Fruit fly (Drosophila melanogaster): ENCODE results near the gene CG33932.

Gene CG33932

DNA sequence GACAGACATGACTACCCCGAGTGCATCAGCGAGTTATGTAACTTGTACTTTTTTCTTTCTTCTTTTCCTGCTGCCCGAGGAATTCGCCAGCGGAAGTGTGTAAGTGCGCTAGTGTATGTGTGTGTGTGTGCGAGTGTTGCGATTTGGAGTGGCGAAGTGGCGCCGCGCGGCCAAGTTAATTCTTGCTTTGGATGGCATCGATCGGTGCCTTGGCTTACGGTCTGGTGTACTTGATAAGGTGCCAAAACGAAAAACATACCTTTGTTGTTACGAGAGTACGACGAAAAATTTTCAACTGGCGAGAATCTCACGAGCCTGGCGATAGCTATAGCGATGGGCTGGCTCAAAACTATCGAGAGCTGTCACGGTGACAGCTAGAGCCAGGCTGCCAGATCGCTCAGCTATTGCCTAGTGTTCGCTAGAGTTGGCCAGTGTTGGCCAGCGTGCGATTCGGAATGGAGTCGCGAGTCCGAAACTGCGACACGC, at the start of gene CG33932, which contains the start of the genes CG18809, COX6B and Rpp20:
CG33932 (plus strand) TSS at position 429 of the 486 bp plus-strand sequence.
CG18809 (minus strand) TSS at position 333 of the 486 bp plus-strand sequence.
COX6B (minus strand) TSS at position 333 of the 486 bp plus-strand sequence.
Rpp20 (plus strand) TSS at position 429 of the 486 bp plus-strand sequence.
- TF ChIP-seq psq (optimal IDR thresholded peaks at IDR 0.05) = no peak
- no peak for TF ChIP-seq h (optimal IDR thresholded peaks at IDR 0.05)
- TF ChIP-seq Sin3A (optimal IDR thresholded peaks at IDR 0.05) = no peak
- no peak for TF ChIP-seq Myc (optimal IDR thresholded peaks at IDR 0.05)
- no peak for TF ChIP-seq insv (optimal IDR thresholded peaks at IDR 0.05)
- no peak for TF ChIP-seq ttk (optimal IDR thresholded peaks at IDR 0.05)

DNA sequence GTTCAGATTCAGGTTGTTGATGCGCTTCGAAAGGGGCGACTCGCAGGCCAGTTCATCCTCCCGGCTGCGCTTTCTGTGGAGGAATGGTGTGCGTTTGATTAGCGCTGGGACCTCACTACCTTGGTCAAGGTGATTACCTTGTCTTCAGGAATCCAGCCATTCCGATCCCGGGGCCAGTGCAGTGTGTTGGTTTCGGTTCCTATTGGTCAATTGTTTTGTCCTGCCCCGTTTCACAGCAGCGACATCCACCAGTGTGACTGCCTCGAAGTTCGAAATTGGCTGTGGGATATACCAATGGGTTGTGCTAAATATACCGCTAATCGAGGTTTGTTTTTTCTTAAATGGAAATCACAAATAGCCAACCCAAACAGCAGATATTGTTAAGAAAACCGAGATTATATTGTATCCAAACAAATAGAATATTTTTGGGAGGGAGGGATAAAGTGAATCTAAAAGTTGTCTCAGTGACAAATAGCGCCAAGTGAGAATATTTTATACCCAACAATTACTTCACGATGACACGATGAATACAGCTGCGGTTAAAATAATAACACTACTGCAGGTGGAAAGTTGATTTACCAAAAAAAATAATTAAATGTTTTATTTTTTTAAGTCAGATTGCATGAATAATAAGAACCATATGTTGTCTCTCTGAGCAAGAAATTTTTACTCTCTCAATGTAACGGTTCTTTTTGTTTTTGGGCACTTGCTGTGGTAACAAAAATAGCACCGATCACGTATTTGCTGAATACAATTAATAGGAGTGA, 49.3 kb upstream of the CG33932 start, which contains the start of gene CG14229:
CG14229 (minus strand) TSS at position 459 of the 767 bp plus-strand sequence.
- TF ChIP-seq h (optimal IDR thresholded peaks at IDR 0.05) = no peak
- no peak for TF ChIP-seq Sin3A (optimal IDR thresholded peaks at IDR 0.05)
- no peak for TF ChIP-seq insv (optimal IDR thresholded peaks at IDR 0.05)
- TF ChIP-seq Myc (optimal IDR thresholded peaks at IDR 0.05) = no peak
- no peak for TF ChIP-seq ttk (optimal IDR thresholded peaks at IDR 0.05)
- no peak for TF ChIP-seq psq (optimal IDR thresholded peaks at IDR 0.05)

DNA sequence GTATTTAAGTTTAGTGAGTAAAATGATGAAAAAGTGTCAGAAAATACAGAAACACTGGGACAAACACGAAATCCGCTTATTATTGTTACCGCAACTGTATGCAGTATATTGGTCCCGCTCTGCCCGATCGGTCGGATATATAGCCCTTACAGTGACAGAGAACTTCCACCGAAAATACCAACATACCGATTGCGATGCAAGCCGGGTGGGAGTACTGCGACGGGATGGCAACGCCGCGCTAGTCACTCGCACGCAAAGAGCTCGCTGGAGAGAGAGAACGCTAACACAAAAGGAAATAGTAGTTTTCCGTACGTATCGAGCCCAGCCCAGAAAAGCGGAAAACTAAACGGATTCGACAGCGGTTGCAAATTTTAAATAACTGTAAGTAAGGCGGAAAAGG, 47.4 kb upstream of the CG33932 start, which contains the start of gene Cdc42:
Cdc42 (plus strand) TSS at position 247 of the 400 bp plus-strand sequence.
- TF ChIP-seq h (optimal IDR thresholded peaks at IDR 0.05) (no peak), Myc (optimal IDR thresholded peaks at IDR 0.05) (no peak), psq (optimal IDR thresholded peaks at IDR 0.05) (no peak), ttk (optimal IDR thresholded peaks at IDR 0.05) (no peak), Sin3A (optimal IDR thresholded peaks at IDR 0.05) (no peak), insv (optimal IDR thresholded peaks at IDR 0.05) (no peak)

DNA sequence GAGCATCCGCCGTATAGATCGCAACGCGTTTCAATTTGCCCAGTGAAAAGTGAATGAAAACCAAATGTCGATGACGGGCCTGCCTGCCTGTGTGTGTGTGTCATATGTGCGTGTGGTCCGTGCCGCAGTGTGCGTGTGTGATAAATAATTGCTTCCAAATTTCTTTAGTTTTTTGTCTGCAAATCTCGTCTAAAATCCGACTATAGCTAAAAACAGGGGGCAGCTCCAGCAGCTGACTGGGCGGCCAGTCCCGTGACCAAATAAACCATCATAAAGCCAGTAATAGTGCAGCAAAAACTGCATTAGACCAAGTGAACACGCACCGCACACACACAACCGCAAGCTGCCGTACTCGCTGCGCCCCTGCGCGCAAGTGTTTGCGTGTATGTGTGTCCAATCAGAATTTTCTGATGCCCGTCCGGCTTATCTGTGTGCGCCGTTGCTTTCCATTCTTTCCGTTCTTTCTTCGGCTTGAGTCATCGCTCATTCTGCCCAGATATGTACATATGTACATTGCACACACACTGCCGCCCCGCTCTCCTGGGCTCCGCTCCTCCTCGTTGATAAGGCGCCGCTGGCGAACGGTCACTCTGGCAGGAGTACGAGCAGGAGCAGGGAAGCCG, 46.9 kb upstream of the CG33932 start:
- TF ChIP-seq psq (optimal IDR thresholded peaks at IDR 0.05) (no peak), Myc (optimal IDR thresholded peaks at IDR 0.05) (no peak), insv (optimal IDR thresholded peaks at IDR 0.05) (no peak), h (optimal IDR thresholded peaks at IDR 0.05) (no peak), ttk (optimal IDR thresholded peaks at IDR 0.05) (no peak), Sin3A (optimal IDR thresholded peaks at IDR 0.05) (no peak)

DNA sequence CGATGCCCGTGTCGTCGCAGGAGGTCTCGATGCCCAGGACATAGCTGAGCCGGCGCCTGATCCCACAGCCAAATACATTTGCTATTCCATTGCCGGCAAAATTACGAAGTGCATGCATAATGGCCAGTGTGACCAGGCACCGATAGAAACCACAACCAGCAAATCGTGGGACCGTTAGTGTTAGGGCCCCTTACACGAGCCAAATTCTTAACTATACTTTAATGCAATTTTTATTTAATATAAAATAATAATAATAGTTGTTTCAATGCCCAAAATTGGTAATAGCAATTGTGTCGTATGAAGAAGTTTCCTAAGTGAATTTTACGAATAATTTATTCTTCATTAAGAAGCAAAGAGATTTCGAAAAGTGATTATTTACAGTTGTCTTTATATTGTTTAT, 42.6 kb upstream of the CG33932 start, which contains the start of gene Tcs4:
Tcs4 (minus strand) TSS at position 145 of the 400 bp plus-strand sequence.
- TF ChIP-seq Sin3A (optimal IDR thresholded peaks at IDR 0.05) (no peak), h (optimal IDR thresholded peaks at IDR 0.05) (no peak), insv (optimal IDR thresholded peaks at IDR 0.05) (no peak), Myc (optimal IDR thresholded peaks at IDR 0.05) (no peak), psq (optimal IDR thresholded peaks at IDR 0.05) (no peak), ttk (optimal IDR thresholded peaks at IDR 0.05) (no peak)

DNA sequence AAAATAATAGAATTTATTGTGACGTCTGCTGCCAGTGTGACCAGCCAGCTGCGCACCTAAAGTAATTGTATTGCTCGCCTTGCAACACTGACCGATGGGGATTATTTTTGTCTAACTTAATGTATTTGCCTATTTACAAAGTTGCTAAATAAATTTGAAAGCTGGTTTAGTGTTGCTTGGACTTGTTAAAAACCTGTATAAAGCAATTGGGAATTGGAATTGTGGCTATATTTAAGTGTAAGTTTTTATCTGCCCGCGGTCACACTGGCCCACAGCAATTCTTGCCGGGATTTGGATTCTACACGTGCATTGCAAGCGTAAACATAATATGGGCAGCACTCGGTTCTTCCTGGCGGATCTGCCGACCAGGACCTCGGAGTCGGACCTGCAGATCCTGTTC, 40.1 kb upstream of the CG33932 start, which contains the start of the genes CG14230 and CG14232:
CG14230 (plus strand) TSS at position 94 of the 400 bp plus-strand sequence.
CG14232 (minus strand) TSS at position 177 of the 400 bp plus-strand sequence.
- TF ChIP-seq Myc (optimal IDR thresholded peaks at IDR 0.05) (no peak), insv (optimal IDR thresholded peaks at IDR 0.05) (no peak), psq (optimal IDR thresholded peaks at IDR 0.05) (no peak), ttk (optimal IDR thresholded peaks at IDR 0.05) (no peak), h (optimal IDR thresholded peaks at IDR 0.05) (no peak), Sin3A (optimal IDR thresholded peaks at IDR 0.05) (no peak)

DNA sequence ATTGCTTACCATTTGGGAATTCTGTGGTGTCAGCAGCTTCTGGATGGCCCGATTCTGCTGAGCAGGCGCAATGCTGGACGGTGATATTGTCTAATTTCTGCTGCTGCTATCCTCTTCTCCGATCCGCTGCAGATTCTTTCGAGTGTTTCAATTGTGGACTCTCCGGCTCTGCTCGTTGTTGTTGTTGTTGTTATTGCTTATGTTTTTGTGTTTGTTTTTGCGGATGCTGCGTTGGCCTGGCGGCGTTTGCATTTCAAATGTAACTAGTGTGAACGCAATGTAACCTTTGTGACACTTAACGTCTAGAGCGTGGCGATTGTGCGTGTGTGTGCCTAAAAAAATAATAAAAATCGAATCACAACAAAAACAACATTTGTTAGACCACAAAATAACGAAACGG, 32.3 kb upstream of the CG33932 start:
- TF ChIP-seq insv (optimal IDR thresholded peaks at IDR 0.05) (no peak), h (optimal IDR thresholded peaks at IDR 0.05) (no peak), Sin3A (optimal IDR thresholded peaks at IDR 0.05) (no peak), Myc (optimal IDR thresholded peaks at IDR 0.05) (no peak), psq (optimal IDR thresholded peaks at IDR 0.05) (no peak), ttk (optimal IDR thresholded peaks at IDR 0.05) (no peak)

DNA sequence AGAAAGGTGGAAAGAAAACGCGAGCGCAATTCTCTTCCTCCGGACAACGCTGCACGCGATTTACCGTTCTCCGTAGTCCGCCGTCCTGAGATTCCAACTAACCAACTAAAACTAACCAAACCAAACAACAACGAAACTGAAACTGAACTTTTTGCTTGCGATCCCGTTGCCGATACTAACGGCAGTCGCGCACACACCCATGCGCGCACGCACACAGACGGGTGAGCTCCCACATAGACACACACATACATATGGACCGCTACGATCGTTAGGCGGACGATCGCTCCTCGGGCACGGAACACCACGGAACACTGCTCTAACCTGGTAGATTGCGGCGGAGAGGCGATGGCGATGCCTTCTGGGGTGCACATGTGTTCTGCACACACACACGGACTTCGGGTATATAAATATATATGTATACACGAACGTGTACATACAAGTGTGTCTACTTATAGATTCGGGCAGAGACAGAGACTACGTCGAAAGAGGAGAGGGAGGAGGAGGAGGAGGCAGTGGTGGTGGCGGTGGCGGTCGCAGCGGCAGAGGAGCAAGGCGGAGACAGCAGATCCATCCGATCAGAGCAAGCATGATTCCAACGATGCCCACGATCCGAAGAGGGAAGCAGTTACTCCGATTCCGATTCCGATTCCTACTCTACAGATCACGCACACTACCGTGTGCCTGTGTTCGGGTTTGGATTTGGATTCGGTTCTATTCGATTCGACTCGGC, 31.2 kb upstream of the CG33932 start, which contains the start of gene meso18E:
meso18E (minus strand) TSS at position 148 of the 730 bp plus-strand sequence.
- TF ChIP-seq h (optimal IDR thresholded peaks at IDR 0.05) (no peak), Sin3A (optimal IDR thresholded peaks at IDR 0.05) (no peak), insv (optimal IDR thresholded peaks at IDR 0.05) (no peak), ttk (optimal IDR thresholded peaks at IDR 0.05) (no peak), Myc (optimal IDR thresholded peaks at IDR 0.05) (no peak), psq (optimal IDR thresholded peaks at IDR 0.05) (no peak)

DNA sequence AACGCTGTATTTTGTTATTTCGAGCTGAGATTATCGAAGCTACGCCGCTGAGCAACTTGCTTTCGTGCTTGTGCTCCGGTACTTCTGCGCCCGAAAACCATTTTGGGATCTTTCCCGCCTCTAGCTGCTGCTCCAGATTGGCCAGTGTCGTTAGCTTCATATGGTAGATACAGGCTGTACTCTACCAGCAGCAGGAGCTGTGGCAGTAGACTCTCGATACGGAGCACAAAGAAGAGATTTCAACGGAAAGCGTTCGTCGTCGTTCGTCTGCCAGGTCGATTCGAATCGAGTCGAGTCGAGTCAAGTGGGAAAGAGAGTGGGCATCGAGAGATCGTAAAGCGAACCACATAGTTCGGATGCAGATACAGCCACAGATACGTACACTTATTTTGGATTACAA, 29.4 kb upstream of the CG33932 start:
- TF ChIP-seq Sin3A (optimal IDR thresholded peaks at IDR 0.05) (no peak), Myc (optimal IDR thresholded peaks at IDR 0.05) (no peak), h (optimal IDR thresholded peaks at IDR 0.05) (no peak), ttk (optimal IDR thresholded peaks at IDR 0.05) (no peak), insv (optimal IDR thresholded peaks at IDR 0.05) (no peak)

DNA sequence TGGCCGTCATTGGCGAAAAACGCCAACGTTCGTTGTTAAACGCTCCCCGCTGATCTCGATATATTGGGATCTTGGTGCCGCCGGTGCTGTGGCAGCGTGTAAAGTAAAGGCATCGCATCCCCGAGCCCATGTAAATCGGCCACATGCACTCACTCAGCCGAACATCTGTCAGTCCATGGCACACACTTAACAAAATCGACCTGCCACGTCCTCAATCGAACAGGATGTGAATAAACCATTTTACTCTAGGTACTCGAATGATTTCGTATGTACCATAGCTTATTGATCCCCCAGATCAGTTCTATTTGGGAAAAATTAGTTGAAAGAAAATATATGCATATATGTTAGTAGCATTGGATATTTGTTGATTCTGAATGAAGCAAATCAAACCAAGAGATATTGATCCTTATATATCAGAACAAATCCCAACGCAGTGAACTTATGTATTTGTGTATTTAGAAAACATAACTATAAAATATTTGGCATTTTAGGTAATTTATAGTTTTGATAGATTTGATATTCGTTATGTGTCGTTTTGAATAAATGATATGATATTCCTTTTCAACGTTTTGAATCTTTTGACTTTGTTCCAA, 27.8 kb upstream of the CG33932 start:
- no peak for TF ChIP-seq insv (optimal IDR thresholded peaks at IDR 0.05)

DNA sequence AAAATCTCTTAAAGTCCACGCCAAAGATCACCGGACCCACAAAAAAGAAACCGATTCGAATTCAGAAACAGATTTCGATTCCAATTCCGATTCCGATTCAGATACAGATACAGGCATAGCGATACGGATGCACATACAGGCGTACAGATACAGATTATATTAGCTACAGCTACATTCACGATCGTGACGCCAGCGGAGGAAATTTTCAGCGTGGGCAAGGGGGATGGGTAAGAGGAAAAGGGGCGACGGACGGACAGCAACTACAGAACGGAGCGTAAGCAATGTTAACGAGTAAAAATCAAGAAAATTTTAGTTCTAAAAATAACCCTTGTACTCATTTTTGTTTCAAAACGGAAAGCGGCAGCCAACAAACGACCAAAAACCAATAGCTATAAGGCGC, 27.2 kb upstream of the CG33932 start:
- no peak for TF ChIP-seq Sin3A (optimal IDR thresholded peaks at IDR 0.05)
- TF ChIP-seq ttk (optimal IDR thresholded peaks at IDR 0.05) = no peak
- no peak for TF ChIP-seq insv (optimal IDR thresholded peaks at IDR 0.05)
- no peak for TF ChIP-seq psq (optimal IDR thresholded peaks at IDR 0.05)
- TF ChIP-seq h (optimal IDR thresholded peaks at IDR 0.05) = no peak
- TF ChIP-seq Myc (optimal IDR thresholded peaks at IDR 0.05) = no peak

Data from Kc167 (cell line).